Fruit fly (Drosophila melanogaster): ENCODE measurements around the gene CG14421.

CG14421 gene

DNA sequence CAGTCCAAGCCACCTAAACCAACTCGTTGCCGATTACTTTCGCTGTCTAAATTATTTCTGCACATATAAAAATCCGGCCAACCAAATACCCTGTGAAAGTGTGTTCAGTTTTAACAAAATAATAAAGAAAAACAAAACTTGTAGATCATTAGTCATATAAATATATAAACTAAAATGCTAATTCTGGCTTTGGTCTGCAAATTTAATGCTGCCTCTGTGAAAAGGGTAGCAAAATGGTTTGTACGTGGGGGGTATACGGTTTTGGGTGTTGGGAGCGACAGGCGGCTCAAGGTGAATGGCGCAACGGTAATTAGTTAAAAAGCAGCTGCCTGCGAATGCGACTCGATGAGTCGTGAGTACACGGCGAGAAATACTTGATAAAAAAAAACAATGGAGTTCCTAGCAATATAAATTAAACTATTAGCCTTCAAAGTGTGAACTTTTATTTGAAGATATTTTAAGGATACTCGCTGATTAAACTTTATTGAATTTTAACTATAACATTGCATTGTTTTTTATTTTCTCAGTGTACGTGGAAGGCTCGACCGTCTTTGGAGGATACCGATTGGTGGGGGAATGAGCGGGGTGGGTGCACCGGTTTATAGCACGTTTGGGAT, 36.8 kb downstream of the CG14421 start (continued):
- TF ChIP-seq unpg (GFP tag; optimal IDR thresholded peaks at IDR 0.05): peak; percentile 53
- TF ChIP-seq CG3995 (GFP tag; optimal IDR thresholded peaks at IDR 0.05): no peak
- TF ChIP-seq crc (GFP tag; optimal IDR thresholded peaks at IDR 0.05): no peak
- TF ChIP-seq bsh (GFP tag; optimal IDR thresholded peaks at IDR 0.05): peak in 1 of 2 experiments; percentile 59
- no peak for TF ChIP-seq zf30C (GFP tag; optimal IDR thresholded peaks at IDR 0.05)
- TF ChIP-seq Camta (GFP tag; optimal IDR thresholded peaks at IDR 0.05): peak; percentile 33
- no peak for TF ChIP-seq Elba2 (GFP tag; optimal IDR thresholded peaks at IDR 0.05)
- TF ChIP-seq prd (optimal IDR thresholded peaks at IDR 0.05): no peak
- TF ChIP-seq prd (GFP tag; IDR thresholded peaks at IDR 0.05): peak; percentile 60; the same call in 2 of the 3 replicates
- TF ChIP-seq CG7839 (tag; optimal IDR thresholded peaks at IDR 0.05): peak; percentile 42
- TF ChIP-seq stwl (tag; optimal IDR thresholded peaks at IDR 0.05): peak; percentile 24
- peak; percentile 20 for TF ChIP-seq CG8944 (GFP tag; optimal IDR thresholded peaks at IDR 0.05)
- peak; percentile 10 for TF ChIP-seq CG8359 (GFP tag; optimal IDR thresholded peaks at IDR 0.05; ENCODE audit: borderline replicate concordance)
- TF ChIP-seq CG16863 (GFP tag; optimal IDR thresholded peaks at IDR 0.05): peak; percentile 30
- peak; percentile 36; the same call in 1 of the 2 replicates for TF ChIP-seq CG14667 (GFP tag; IDR thresholded peaks at IDR 0.05)
- TF ChIP-seq CG4820 (GFP tag; optimal IDR thresholded peaks at IDR 0.05): peak; percentile 56
- peak; percentile 40 for TF ChIP-seq Chrac-16 (GFP tag; optimal IDR thresholded peaks at IDR 0.05)
- TF ChIP-seq phol (tag; optimal IDR thresholded peaks at IDR 0.05): peak; percentile 60
- peak; percentile 38 for TF ChIP-seq nmo (GFP tag; optimal IDR thresholded peaks at IDR 0.05)
- 0 out of 2 replicates have a peak, but pooled peaks have one; percentile 14 for TF ChIP-seq sim (GFP tag; IDR thresholded peaks at IDR 0.05)
- TF ChIP-seq CG8281 (tag; optimal IDR thresholded peaks at IDR 0.05): no peak
- peak; percentile 40 for TF ChIP-seq CG18599 (GFP tag; optimal IDR thresholded peaks at IDR 0.05)
- peak in 1 of 2 experiments; percentile 11 for TF ChIP-seq Pdp1 (GFP tag; optimal IDR thresholded peaks at IDR 0.05)
- TF ChIP-seq ash1 (GFP tag; optimal IDR thresholded peaks at IDR 0.05): no peak
- TF ChIP-seq CG13287 (GFP tag; IDR thresholded peaks at IDR 0.05; ENCODE audit: partially characterized antibody): no peak
- no peak for TF ChIP-seq Trl (optimal IDR thresholded peaks at IDR 0.05)
- peak; percentile 34 for TF ChIP-seq Trl (GFP tag; optimal IDR thresholded peaks at IDR 0.05)
- peak; percentile 8 for TF ChIP-seq oc (tag; optimal IDR thresholded peaks at IDR 0.05)
- TF ChIP-seq Awh (GFP tag; IDR thresholded peaks at IDR 0.05): no peak
- no peak for TF ChIP-seq HHEX (GFP tag; optimal IDR thresholded peaks at IDR 0.05)
- no peak for TF ChIP-seq sqz (GFP tag; optimal IDR thresholded peaks at IDR 0.05)
- TF ChIP-seq Sox100B (GFP tag; optimal IDR thresholded peaks at IDR 0.05): peak; percentile 27
- no peak for TF ChIP-seq CG2889 (GFP tag; IDR thresholded peaks at IDR 0.05)
- TF ChIP-seq dmrt99B (tag; optimal IDR thresholded peaks at IDR 0.05): peak; percentile 44
- TF ChIP-seq CG10654 (GFP tag; optimal IDR thresholded peaks at IDR 0.05): no peak
- TF ChIP-seq Ravus (GFP tag; IDR thresholded peaks at IDR 0.05): no peak
- TF ChIP-seq nerfin-2 (GFP tag; IDR thresholded peaks at IDR 0.05; ENCODE audit: partially characterized antibody): no peak
- no peak for TF ChIP-seq CG11696 (GFP tag; IDR thresholded peaks at IDR 0.05)
- TF ChIP-seq dati (GFP tag; IDR thresholded peaks at IDR 0.05): no peak
- TF ChIP-seq Hr3 (GFP tag; optimal IDR thresholded peaks at IDR 0.05): peak; percentile 52
- TF ChIP-seq D19A (tag; optimal IDR thresholded peaks at IDR 0.05): peak; percentile 0
- TF ChIP-seq corto (GFP tag; optimal IDR thresholded peaks at IDR 0.05): no peak
- TF ChIP-seq knrl (GFP tag; IDR thresholded peaks at IDR 0.05; ENCODE audit: partially characterized antibody): no peak
- no peak for TF ChIP-seq NFAT (GFP tag; IDR thresholded peaks at IDR 0.05)
- TF ChIP-seq CG15269 (tag; optimal IDR thresholded peaks at IDR 0.05): peak; percentile 8
- peak; percentile 11 for TF ChIP-seq Abd-B (GFP tag; optimal IDR thresholded peaks at IDR 0.05)
- TF ChIP-seq ara (GFP tag; IDR thresholded peaks at IDR 0.05): 0 out of 2 replicates have a peak, but pooled peaks have one; percentile 33
- TF ChIP-seq Hmx (GFP tag; optimal IDR thresholded peaks at IDR 0.05): no peak
- peak; percentile 38; the same call in 1 of the 2 replicates for TF ChIP-seq E2f2 (GFP tag; IDR thresholded peaks at IDR 0.05)
- TF ChIP-seq CG11504 (tag; optimal IDR thresholded peaks at IDR 0.05): peak; percentile 54
